Fruit fly (Drosophila melanogaster): Measurements from ENCODE around the gene CG9192.

Gene CG9192

DNA sequence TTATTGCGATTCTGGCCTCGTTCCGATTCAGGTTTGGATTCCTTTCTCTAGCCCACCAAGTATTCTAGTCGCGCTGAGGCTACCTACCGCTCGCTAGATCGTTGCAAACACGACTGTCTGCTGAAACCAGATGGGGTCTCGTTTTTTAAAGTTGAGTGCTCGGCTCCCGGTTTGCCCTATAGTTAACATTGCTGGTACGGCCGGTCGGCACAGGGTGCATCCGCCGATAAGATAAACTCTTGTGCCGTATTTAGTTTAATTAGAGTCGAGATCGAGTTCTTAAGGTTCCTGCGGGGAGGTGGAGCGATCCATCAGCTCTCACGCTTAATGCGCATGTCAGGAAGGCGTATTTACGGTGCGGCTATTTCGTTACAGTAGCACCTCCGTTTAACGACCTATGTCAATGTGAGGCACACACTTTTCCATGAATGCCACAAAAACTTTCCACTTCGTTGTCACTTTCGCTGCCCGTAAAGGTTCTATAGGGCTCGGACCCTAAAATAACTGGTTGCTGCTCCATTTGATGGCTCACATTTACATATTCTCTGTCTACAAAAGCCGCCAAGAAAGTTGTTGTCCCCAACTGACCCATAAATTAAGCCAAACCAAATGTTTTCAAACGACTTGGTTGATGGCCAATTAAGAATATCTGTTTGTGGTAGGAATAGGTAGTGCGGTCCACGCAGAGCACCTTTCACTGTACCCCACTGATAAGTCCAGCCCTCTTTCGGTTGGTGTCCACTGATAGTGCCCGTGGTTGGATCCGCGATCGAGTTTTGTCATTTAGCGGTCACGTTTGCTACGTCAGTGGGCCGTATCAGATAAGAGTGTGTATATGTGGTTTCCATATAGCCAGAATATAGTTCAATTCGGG lies 33.2 kb downstream of the CG9192 start, which contains the start of gene CG9119 (continued):
- TF ChIP-seq vnd (GFP tag; IDR thresholded peaks at IDR 0.05; ENCODE audit: partially characterized antibody) (no peak), CG16813 (GFP tag; IDR thresholded peaks at IDR 0.05; ENCODE audit: partially characterized antibody) (no peak), CG17912 (GFP tag; optimal IDR thresholded peaks at IDR 0.05) (no peak), CG1024 (GFP tag; IDR thresholded peaks at IDR 0.05) (no peak), CG33557 (GFP tag; optimal IDR thresholded peaks at IDR 0.05) (peak; percentile 75), CG17568 (GFP tag; optimal IDR thresholded peaks at IDR 0.05) (no peak), CG11695 (GFP tag; IDR thresholded peaks at IDR 0.05) (peak; percentile 55; the same call in 2 of the 3 replicates), Sox102F (GFP tag; optimal IDR thresholded peaks at IDR 0.05) (peak; percentile 37), unpg (GFP tag; optimal IDR thresholded peaks at IDR 0.05) (peak; percentile 53), Dll (GFP tag; IDR thresholded peaks at IDR 0.05; ENCODE audit: partially characterized antibody) (no peak), lab (GFP tag; optimal IDR thresholded peaks at IDR 0.05) (peak; percentile 70), wor (GFP tag; IDR thresholded peaks at IDR 0.05) (peak; percentile 44; the same call in 1 of the 2 replicates), Hand (GFP tag; optimal IDR thresholded peaks at IDR 0.05) (peak; percentile 75), CG1647 (GFP tag; optimal IDR thresholded peaks at IDR 0.05) (no peak), gfzf (GFP tag; optimal IDR thresholded peaks at IDR 0.05) (no peak), nom (GFP tag; optimal IDR thresholded peaks at IDR 0.05) (peak; percentile 11), CG15514 (GFP tag; optimal IDR thresholded peaks at IDR 0.05) (peak; percentile 28), exex (tag; optimal IDR thresholded peaks at IDR 0.05) (peak; percentile 76), pan (optimal IDR thresholded peaks at IDR 0.05) (no peak), pan (GFP tag; optimal IDR thresholded peaks at IDR 0.05 in 1 of 2, IDR thresholded peaks at IDR 0.05 in 1 of 2) (peak in 1 of 2 experiments; percentile 45), CG10654 (GFP tag; optimal IDR thresholded peaks at IDR 0.05) (peak; percentile 26), slbo (GFP tag; IDR thresholded peaks at IDR 0.05) (peak; percentile 72), zen (tag; optimal IDR thresholded peaks at IDR 0.05) (no peak), CG13287 (GFP tag; IDR thresholded peaks at IDR 0.05; ENCODE audit: partially characterized antibody) (no peak), CG6175 (GFP tag; IDR thresholded peaks at IDR 0.05) (no peak), CG4360 (GFP tag; IDR thresholded peaks at IDR 0.05) (no peak), CG2889 (GFP tag; IDR thresholded peaks at IDR 0.05) (0 out of 3 replicates have a peak, but pooled peaks have one; percentile 24), onecut (GFP tag; IDR thresholded peaks at IDR 0.05) (peak; percentile 10; the same call in 1 of the 2 replicates), seq (GFP tag; IDR thresholded peaks at IDR 0.05) (peak; percentile 44; the same call in 1 of the 2 replicates), CG11093 (GFP tag; IDR thresholded peaks at IDR 0.05) (peak; percentile 51; the same call in 1 of the 3 replicates), CG8359 (GFP tag; optimal IDR thresholded peaks at IDR 0.05; ENCODE audit: borderline replicate concordance) (peak; percentile 17), Mrtf (GFP tag; IDR thresholded peaks at IDR 0.05) (no peak), chn (GFP tag; optimal IDR thresholded peaks at IDR 0.05) (no peak), knrl (GFP tag; IDR thresholded peaks at IDR 0.05; ENCODE audit: partially characterized antibody) (no peak), CG12236 (GFP tag; optimal IDR thresholded peaks at IDR 0.05) (peak; percentile 18), sna (GFP tag; IDR thresholded peaks at IDR 0.05; ENCODE audit: partially characterized antibody) (no peak), CG3065 (GFP tag; optimal IDR thresholded peaks at IDR 0.05) (no peak), sob (GFP tag; IDR thresholded peaks at IDR 0.05) (peak; percentile 38; the same call in 1 of the 2 replicates), emc (GFP tag; optimal IDR thresholded peaks at IDR 0.05) (peak; percentile 42), HmgZ (tag; optimal IDR thresholded peaks at IDR 0.05) (peak; percentile 42), ara (GFP tag; IDR thresholded peaks at IDR 0.05) (0 out of 2 replicates have a peak, but pooled peaks have one; percentile 6), Myb (GFP tag; optimal IDR thresholded peaks at IDR 0.05) (peak; percentile 70), Mes4 (GFP tag; optimal IDR thresholded peaks at IDR 0.05) (peak; percentile 45), salm (tag; optimal IDR thresholded peaks at IDR 0.05) (no peak), E2f2 (GFP tag; IDR thresholded peaks at IDR 0.05) (peak; percentile 29; the same call in 1 of the 2 replicates), E2f1 (GFP tag; IDR thresholded peaks at IDR 0.05) (no peak), jigr1 (GFP tag; IDR thresholded peaks at IDR 0.05) (no peak), Abd-B (GFP tag; optimal IDR thresholded peaks at IDR 0.05) (peak; percentile 54)

Data from whole organism, embryonic.